Fruit fly (Drosophila melanogaster) whole organism, embryonic: ENCODE results near the gene CG3919.
A peak's percentile ranks its signal among the peaks of the same experiment; 100 is the strongest.

Experiments
- Asciz ChIP-seq: fragments of 200-800 bp; sonication (Bioruptor generic); optimal IDR thresholded peaks from 2 replicates; lab custom pipeline; 2017; ENCODE audit warnings: missing biosample characterization, mild to moderate bottlenecking, missing genetic modification characterization, missing genetic modification reagents
- CG16863 ChIP-seq: fragments of 200-800 bp; sonication (Bioruptor generic); optimal IDR thresholded peaks from 3 replicates; lab custom pipeline; 2016; ENCODE audit warnings: missing biosample characterization, missing genetic modification characterization
- CG31365 ChIP-seq: fragments of 200-800 bp; sonication (Bioruptor generic); optimal IDR thresholded peaks from 2 replicates; lab custom pipeline; 2018; ENCODE audit warnings: missing biosample characterization, mild to moderate bottlenecking, missing genetic modification characterization
- CG33213 ChIP-seq: fragments of 200-800 bp; sonication (Bioruptor generic); optimal IDR thresholded peaks from 3 replicates; lab custom pipeline; 2016; ENCODE audit warnings: missing biosample characterization, missing genetic modification characterization
- Nf-YC ChIP-seq: fragments of 200-800 bp; optimal IDR thresholded peaks from 3 replicates; lab custom pipeline; 2019; ENCODE audit warnings: missing biosample characterization, mild to moderate bottlenecking, missing genetic modification characterization, moderate library complexity
- gro ChIP-seq: fragments of 200-800 bp; sonication (Bioruptor generic); optimal IDR thresholded peaks from 2 replicates; lab custom pipeline; 2016; ENCODE audit warnings: missing biosample characterization, missing genetic modification characterization
- scrt ChIP-seq: fragments of 200-800 bp; sonication (Bioruptor generic); optimal IDR thresholded peaks from 2 replicates; lab custom pipeline; 2018; ENCODE audit warnings: missing biosample characterization, mild to moderate bottlenecking, missing genetic modification characterization, moderate library complexity

- TF ChIP-seq Nf-YC (tag; lab: Kevin White, UChicago) (no peak), gro (GFP tag; lab: Kevin White, UChicago) (peak; percentile 15), CG16863 (GFP tag; lab: Kevin White, UChicago) (peak; percentile 89), CG33213 (GFP tag; lab: Kevin White, UChicago) (peak; percentile 65), scrt (GFP tag; lab: Kevin White, UChicago) (peak; percentile 65), Asciz (peak; percentile 88), CG31365 (peak; percentile 42)
Measured at dm6 chr3L:14448321-14449043, 38.1 kb downstream of the CG3919 start.
